Worm (Caenorhabditis elegans) whole organism, L2 larva: Measurements from ENCODE around the gene mec-5.

Source experiments
- ZK546.5 ChIP-seq: sonication (generic microtip); optimal IDR thresholded peaks from 2 replicates; lab custom pipeline; 2017; ENCODE audit warnings: missing biosample characterization, missing genetic modification characterization
- aly-2 ChIP-seq: fragments of 150-350 bp; optimal IDR thresholded peaks from 2 replicates; lab custom pipeline; 2014; ENCODE audit warnings: missing biosample characterization, missing genetic modification characterization
- ama-1 ChIP-seq: fragments of 150-350 bp; optimal IDR thresholded peaks from 2 replicates; lab custom pipeline; 2018; ENCODE audit warnings: inconsistent platforms
- elt-3 ChIP-seq: sonication (generic microtip); optimal IDR thresholded peaks from 2 replicates; lab custom pipeline; 2017; ENCODE audit warnings: missing biosample characterization, missing genetic modification characterization
- unc-55 ChIP-seq: fragments of 150-350 bp; sonication (generic microtip); optimal IDR thresholded peaks from 3 replicates; lab custom pipeline; 2014; ENCODE audit warnings: missing biosample characterization, missing genetic modification reagents, missing genetic modification characterization
- unc-62 ChIP-seq: fragments of 150-350 bp; optimal IDR thresholded peaks from 2 replicates; lab custom pipeline; 2014; ENCODE audit warnings: missing biosample characterization, missing genetic modification reagents, missing genetic modification characterization
- ztf-11 ChIP-seq: sonication (generic microtip); optimal IDR thresholded peaks from 2 replicates; lab custom pipeline; 2017; ENCODE audit warnings: missing biosample characterization, missing genetic modification characterization

DNA sequence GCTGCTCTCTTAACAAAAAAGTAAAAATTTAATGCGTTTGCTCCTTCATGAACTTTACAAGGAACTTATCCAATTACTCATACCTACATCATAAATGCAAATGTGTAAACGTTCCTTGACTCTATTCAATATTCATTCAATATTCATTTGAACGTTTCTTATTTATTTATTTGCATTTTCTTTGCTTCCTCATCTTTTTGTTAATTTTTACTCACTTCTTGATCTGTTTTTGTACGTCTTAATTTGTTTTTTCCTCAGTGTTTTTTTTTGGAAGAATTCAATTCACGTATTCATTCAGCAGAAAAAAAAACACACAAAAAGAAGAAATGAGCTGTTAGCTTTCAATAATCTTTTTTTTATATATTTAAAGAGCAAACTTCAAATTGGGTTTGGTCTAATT, 41.0 kb upstream of the mec-5 start:
- TF ChIP-seq elt-3 (no peak), unc-55 (no peak), ama-1 (lab: Kevin White, UChicago) (no peak), aly-2 (tag; lab: Kevin White, UChicago) (no peak), unc-62 (GFP tag; lab: Kevin White, UChicago) (no peak), ztf-11 (tag; lab: Kevin White, UChicago) (no peak), ZK546.5 (no peak)
